Fruit fly (Drosophila melanogaster) whole organism, adult: ENCODE data around the gene Rab40.

Experiments
- CG33017 ChIP-seq: fragments of 200-800 bp; sonication (Bioruptor generic); optimal IDR thresholded peaks from 2 replicates; lab custom pipeline; 2018; ENCODE audit warnings: missing biosample characterization, mild to moderate bottlenecking, missing genetic modification characterization, moderate library complexity
- CG5204 ChIP-seq: fragments of 200-800 bp; sonication (Bioruptor generic); optimal IDR thresholded peaks from 2 replicates; lab custom pipeline; 2016; ENCODE audit warnings: missing biosample characterization, missing genetic modification characterization
- Crg-1 ChIP-seq: fragments of 200-800 bp; sonication (Bioruptor generic); optimal IDR thresholded peaks from 2 replicates; lab custom pipeline; 2016; ENCODE audit warnings: missing biosample characterization, missing genetic modification characterization
- Hr96 ChIP-seq: fragments of 200-800 bp; sonication (Bioruptor generic); optimal IDR thresholded peaks from 2 replicates; lab custom pipeline; 2016; ENCODE audit warnings: missing biosample characterization, missing genetic modification characterization
- Mnt ChIP-seq: fragments of 200-800 bp; sonication (Bioruptor generic); optimal IDR thresholded peaks from 2 replicates; lab custom pipeline; 2016; ENCODE audit warnings: missing biosample characterization, mild to moderate bottlenecking, missing genetic modification characterization
- cic ChIP-seq: fragments of 200-800 bp; sonication (Bioruptor generic); optimal IDR thresholded peaks from 2 replicates; lab custom pipeline; 2017; ENCODE audit warnings: missing biosample characterization, mild to moderate bottlenecking, missing genetic modification characterization, moderate library complexity
- cnc ChIP-seq, 2 experiments: fragments of >200 bp; optimal IDR thresholded peaks; 2 replicates each; lab custom pipeline; 2017
- kay ChIP-seq: fragments of 200-800 bp; sonication (Bioruptor generic); peaks from one replicate; lab custom pipeline; 2016; ENCODE audit warnings: missing biosample characterization, missing genetic modification characterization, borderline replicate concordance
- ovo ChIP-seq: fragments of 200-800 bp; sonication (Bioruptor generic); optimal IDR thresholded peaks from 2 replicates; lab custom pipeline; 2016; ENCODE audit warnings: missing biosample characterization, missing genetic modification characterization
- pad ChIP-seq: fragments of 200-800 bp; sonication (Bioruptor generic); optimal IDR thresholded peaks from 3 replicates; lab custom pipeline; 2017; ENCODE audit warnings: missing biosample characterization, missing genetic modification characterization, mild to moderate bottlenecking, moderate library complexity, missing genetic modification reagents

DNA sequence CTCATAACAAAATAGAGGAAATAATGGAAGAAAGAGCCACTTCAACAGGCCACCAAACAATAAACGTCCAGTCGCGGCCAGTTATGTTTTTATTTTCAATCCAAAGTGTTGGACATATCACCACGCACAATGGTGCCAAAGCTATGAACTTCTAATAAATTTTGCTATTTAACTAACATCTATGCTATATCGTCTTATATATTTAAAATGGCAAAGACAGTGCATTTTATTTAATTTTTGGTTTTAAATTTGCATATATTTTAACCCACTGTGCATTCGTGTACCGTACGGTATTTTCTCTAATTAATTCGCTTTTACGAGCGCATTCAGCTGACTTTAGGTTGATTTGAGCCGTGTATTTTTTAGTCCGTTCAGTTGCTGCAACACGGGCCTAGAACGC lies 8.6 kb downstream of the Rab40 start, which contains the start of gene CG15927:
- TF ChIP-seq Crg-1 (GFP tag; lab: Kevin White, UChicago) = no peak
- TF ChIP-seq Hr96 (GFP tag; lab: Kevin White, UChicago) = no peak
- no peak for TF ChIP-seq Mnt
- TF ChIP-seq CG5204 (GFP tag; lab: Kevin White, UChicago) = no peak
- TF ChIP-seq cic (GFP tag; lab: Kevin White, UChicago) = no peak
- no peak for TF ChIP-seq cnc (optimal IDR thresholded peaks at IDR 0.05; lab: Kevin White, UChicago)
- TF ChIP-seq pad (GFP tag; lab: Kevin White, UChicago) = no peak
- no peak for TF ChIP-seq ovo (GFP tag; lab: Kevin White, UChicago)
- no peak for TF ChIP-seq kay (GFP tag; lab: Kevin White, UChicago)
- no peak for TF ChIP-seq CG33017 (tag; lab: Kevin White, UChicago)
